Fruit fly (Drosophila melanogaster): Measurements from ENCODE around the gene CG12661.

Gene CG12661

dm6 chrX:8885177-8885576 is 38.3 kb downstream of the CG12661 start:
- TF ChIP-seq toe (GFP tag; optimal IDR thresholded peaks at IDR 0.05), result no peak
- TF ChIP-seq Hr96 (GFP tag; optimal IDR thresholded peaks at IDR 0.05), result no peak
- TF ChIP-seq CG5204 (GFP tag; optimal IDR thresholded peaks at IDR 0.05), result no peak
- no peak for TF ChIP-seq CG7045 (GFP tag; optimal IDR thresholded peaks at IDR 0.05)
- TF ChIP-seq cic (GFP tag; optimal IDR thresholded peaks at IDR 0.05), result no peak
- no peak for TF ChIP-seq kay (GFP tag; ENCODE audit: borderline replicate concordance)
- no peak for TF ChIP-seq CG12768 (GFP tag; optimal IDR thresholded peaks at IDR 0.05)
- TF ChIP-seq cnc (optimal IDR thresholded peaks at IDR 0.05), result no peak
- no peak for TF ChIP-seq pad (GFP tag; optimal IDR thresholded peaks at IDR 0.05)
- TF ChIP-seq CG14711 (tag; optimal IDR thresholded peaks at IDR 0.05), result no peak
- no peak for TF ChIP-seq tj (GFP tag; optimal IDR thresholded peaks at IDR 0.05)
- no peak for TF ChIP-seq bab1 (GFP tag; optimal IDR thresholded peaks at IDR 0.05)
- no peak for TF ChIP-seq CG1620 (GFP tag; optimal IDR thresholded peaks at IDR 0.05)

- TF ChIP-seq cic (GFP tag; optimal IDR thresholded peaks at IDR 0.05) (no peak), ovo (GFP tag; optimal IDR thresholded peaks at IDR 0.05) (no peak), Clk (GFP tag; optimal IDR thresholded peaks at IDR 0.05) (no peak), CG1620 (GFP tag; optimal IDR thresholded peaks at IDR 0.05) (no peak), CG14711 (tag; optimal IDR thresholded peaks at IDR 0.05) (peak; percentile 14), pad (GFP tag; optimal IDR thresholded peaks at IDR 0.05) (no peak)
Observed at dm6 chrX:8884678-8885077, 38.8 kb downstream of the CG12661 start.

dm6 chrX:8883954-8884353 is 39.5 kb downstream of the CG12661 start:
- TF ChIP-seq CG33017 (tag; optimal IDR thresholded peaks at IDR 0.05), result no peak
- no peak for TF ChIP-seq CG14711 (tag; optimal IDR thresholded peaks at IDR 0.05)
- peak; percentile 14 for TF ChIP-seq tj (GFP tag; optimal IDR thresholded peaks at IDR 0.05)
- peak; percentile 29 for TF ChIP-seq CG1620 (GFP tag; optimal IDR thresholded peaks at IDR 0.05)

dm6 chrX:8883388-8883787 is 40.1 kb downstream of the CG12661 start:
- no peak for TF ChIP-seq bab1 (GFP tag; optimal IDR thresholded peaks at IDR 0.05)
- no peak for TF ChIP-seq ovo (GFP tag; optimal IDR thresholded peaks at IDR 0.05)
- no peak for TF ChIP-seq Crg-1 (GFP tag; optimal IDR thresholded peaks at IDR 0.05)
- no peak for TF ChIP-seq CG7101 (tag; optimal IDR thresholded peaks at IDR 0.05)
- no peak for TF ChIP-seq Clk (GFP tag; optimal IDR thresholded peaks at IDR 0.05)
- no peak for TF ChIP-seq CG1620 (GFP tag; optimal IDR thresholded peaks at IDR 0.05)
- no peak for TF ChIP-seq CG11617 (GFP tag; optimal IDR thresholded peaks at IDR 0.05)

dm6 chrX:8881729-8882128 is 41.8 kb downstream of the CG12661 start:
- no peak for TF ChIP-seq CG5204 (GFP tag; optimal IDR thresholded peaks at IDR 0.05)
- TF ChIP-seq Clk (GFP tag; optimal IDR thresholded peaks at IDR 0.05), result no peak
- no peak for TF ChIP-seq cic (GFP tag; optimal IDR thresholded peaks at IDR 0.05)
- no peak for TF ChIP-seq cnc (optimal IDR thresholded peaks at IDR 0.05)
- TF ChIP-seq bab1 (GFP tag; optimal IDR thresholded peaks at IDR 0.05), result no peak
- TF ChIP-seq tj (GFP tag; optimal IDR thresholded peaks at IDR 0.05), result no peak
- TF ChIP-seq CG11617 (GFP tag; optimal IDR thresholded peaks at IDR 0.05), result no peak
- no peak for TF ChIP-seq CG33017 (tag; optimal IDR thresholded peaks at IDR 0.05)

dm6 chrX:8878967-8879554 is 44.4 kb downstream of the CG12661 start:
- TF ChIP-seq Crg-1 (GFP tag; optimal IDR thresholded peaks at IDR 0.05) (no peak), pad (GFP tag; optimal IDR thresholded peaks at IDR 0.05) (peak; percentile 17), bab1 (GFP tag; optimal IDR thresholded peaks at IDR 0.05) (peak; percentile 74), CG7045 (GFP tag; optimal IDR thresholded peaks at IDR 0.05) (peak; percentile 12), CG1620 (GFP tag; optimal IDR thresholded peaks at IDR 0.05) (no peak), cic (GFP tag; optimal IDR thresholded peaks at IDR 0.05) (no peak), CG11617 (GFP tag; optimal IDR thresholded peaks at IDR 0.05) (peak; percentile 30), CG14711 (tag; optimal IDR thresholded peaks at IDR 0.05) (peak; percentile 71), CG5204 (GFP tag; optimal IDR thresholded peaks at IDR 0.05) (no peak), kay (GFP tag; ENCODE audit: borderline replicate concordance) (no peak), Hr96 (GFP tag; optimal IDR thresholded peaks at IDR 0.05) (no peak), toe (GFP tag; optimal IDR thresholded peaks at IDR 0.05) (no peak), tj (GFP tag; optimal IDR thresholded peaks at IDR 0.05) (peak; percentile 2), CG12768 (GFP tag; optimal IDR thresholded peaks at IDR 0.05) (peak; percentile 30), Mnt (GFP tag; optimal IDR thresholded peaks at IDR 0.05) (peak; percentile 8), Clk (GFP tag; optimal IDR thresholded peaks at IDR 0.05) (no peak), cnc (optimal IDR thresholded peaks at IDR 0.05) (no peak), CG7101 (tag; optimal IDR thresholded peaks at IDR 0.05) (peak; percentile 80), ovo (GFP tag; optimal IDR thresholded peaks at IDR 0.05) (no peak), CG33017 (tag; optimal IDR thresholded peaks at IDR 0.05) (peak; percentile 79)
